Worm (Caenorhabditis elegans) whole organism, early embryonic: Measurements from ENCODE around the gene fbxc-49.

Experiments used
- F13C5.2 ChIP-seq: sonication (generic microtip); optimal IDR thresholded peaks from 2 replicates; lab custom pipeline; 2017; ENCODE audit warnings: mild to moderate bottlenecking, missing genetic modification characterization, inconsistent platforms, missing compliant biosample characterization
- aly-1 ChIP-seq: sonication (generic microtip); optimal IDR thresholded peaks from 2 replicates; lab custom pipeline; 2016; ENCODE audit warnings: missing genetic modification characterization, missing compliant biosample characterization
- ama-1 ChIP-seq: fragments of 150-350 bp; optimal IDR thresholded peaks from 2 replicates; lab custom pipeline; 2014
- flt-1 ChIP-seq: fragments of 200-800 bp; sonication (Bioruptor generic); IDR thresholded peaks from 2 replicates; pipeline ENCODE4 v1.3.6; 2022; ENCODE audit warnings: missing genetic modification characterization, missing compliant biosample characterization
- hmg-4 ChIP-seq: fragments of 200-800 bp; sonication (Bioruptor generic); optimal IDR thresholded peaks from 2 replicates; lab custom pipeline; 2018; ENCODE audit warnings: mild to moderate bottlenecking, missing genetic modification characterization, missing compliant biosample characterization
- tbx-11 ChIP-seq: fragments of 200-800 bp; sonication (Bioruptor generic); IDR thresholded peaks from 2 replicates; pipeline ENCODE4 v1.3.6; 2022; ENCODE audit warnings: missing genetic modification characterization, missing compliant biosample characterization

DNA sequence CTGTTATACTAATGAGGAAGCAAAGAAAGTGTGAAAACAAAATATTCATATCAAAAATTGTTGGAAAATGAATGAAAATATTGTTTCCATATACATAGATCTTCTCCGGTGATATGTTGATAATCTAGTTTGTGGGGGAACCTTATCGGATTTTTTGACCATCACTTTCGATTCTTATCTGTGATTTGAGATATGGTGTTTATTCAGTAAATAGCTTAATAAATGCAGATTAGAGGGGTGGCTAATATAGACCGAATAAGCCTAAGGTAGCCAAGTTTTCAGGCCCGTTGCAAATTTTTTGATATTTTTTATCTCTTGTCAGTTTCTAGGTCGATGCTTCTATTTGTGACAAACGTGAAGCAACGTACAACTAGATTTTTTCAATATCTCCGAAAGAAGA, 12.5 kb upstream of the fbxc-49 start, which contains the start of gene F07E5.7:
- TF ChIP-seq flt-1 (no peak), ama-1 (lab: Kevin White, UChicago) (no peak), tbx-11 (GFP tag; lab: Robert Waterston, UW) (no peak), aly-1 (tag; lab: Kevin White, UChicago) (no peak), F13C5.2 (tag; lab: Kevin White, UChicago) (no peak), hmg-4 (no peak)
